Fruit fly (Drosophila melanogaster): ENCODE measurements around the gene CG33768.
"Not testable (repeated sequence)": the region's sequence is repeated elsewhere in the genome, so short reads cannot be mapped to it uniquely, and the experiment has no call there.

CG33768 gene

DNA sequence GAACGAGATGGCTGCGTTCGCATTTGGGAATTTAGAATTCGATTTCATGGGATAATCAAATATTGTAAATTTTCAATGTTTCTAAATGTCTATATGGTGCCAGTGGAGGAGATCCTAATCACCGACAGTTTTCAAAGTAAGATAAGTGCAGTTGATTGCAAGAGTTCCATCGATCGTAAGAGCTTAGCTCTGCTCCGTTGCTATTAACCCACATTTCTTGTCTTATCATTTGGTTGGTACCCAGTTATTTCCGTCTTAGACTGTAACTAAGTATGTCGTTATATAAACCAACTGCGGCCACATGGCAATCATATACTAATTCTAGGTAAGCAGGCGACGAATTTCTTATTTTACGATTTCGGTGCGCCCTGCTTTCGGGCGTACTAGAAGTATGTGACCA, 23.2 kb downstream of the CG33768 start:
- TF ChIP-seq noc (tag; optimal IDR thresholded peaks at IDR 0.05) = no peak

DNA sequence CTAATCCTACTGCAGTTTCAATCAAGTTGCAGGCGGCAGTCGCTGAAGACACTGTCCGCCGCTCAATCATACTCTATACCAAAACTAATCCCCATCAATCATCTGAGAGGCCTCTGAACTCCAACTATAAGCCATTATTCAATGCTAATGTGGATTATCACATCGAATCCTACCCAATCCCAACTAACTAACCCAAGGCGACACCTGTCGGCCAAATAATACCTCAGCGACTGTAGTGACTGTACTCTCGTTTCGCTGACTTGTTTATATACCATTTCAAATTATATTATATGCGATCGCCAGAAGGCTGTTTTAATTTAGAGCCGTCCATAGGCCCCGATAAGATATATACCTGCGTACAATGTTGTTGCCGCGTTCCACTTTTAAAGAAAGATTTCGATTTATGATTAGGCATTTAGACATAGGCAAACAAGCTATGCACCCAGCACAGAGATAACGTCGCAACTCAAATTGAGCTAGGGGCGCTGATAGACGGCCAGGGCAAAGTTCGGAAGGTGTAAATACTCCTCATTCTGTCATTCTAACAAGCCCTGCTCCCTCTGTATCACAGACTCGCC, 24.8 kb downstream of the CG33768 start:
- TF ChIP-seq noc (tag; optimal IDR thresholded peaks at IDR 0.05) = peak; percentile 25

DNA sequence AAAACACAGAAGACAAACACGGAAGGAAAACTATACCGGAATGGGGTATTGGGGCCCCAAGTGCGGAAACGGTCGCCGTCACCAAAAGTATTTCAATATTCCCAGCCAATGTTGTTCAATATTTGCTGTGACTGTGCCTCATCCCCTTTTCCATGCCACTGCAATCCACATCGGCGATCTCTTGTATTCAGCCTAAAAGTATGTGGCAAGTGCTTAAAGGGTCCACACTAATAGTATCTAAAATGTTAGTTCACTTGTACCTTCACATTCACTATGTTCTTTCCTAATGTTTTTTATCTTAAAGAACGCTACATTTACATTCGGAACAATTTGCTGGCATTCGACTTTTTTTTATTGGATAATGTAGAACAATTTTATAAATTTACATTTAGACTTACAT, 34.0 kb downstream of the CG33768 start:
- no peak for TF ChIP-seq noc (tag; optimal IDR thresholded peaks at IDR 0.05)

DNA sequence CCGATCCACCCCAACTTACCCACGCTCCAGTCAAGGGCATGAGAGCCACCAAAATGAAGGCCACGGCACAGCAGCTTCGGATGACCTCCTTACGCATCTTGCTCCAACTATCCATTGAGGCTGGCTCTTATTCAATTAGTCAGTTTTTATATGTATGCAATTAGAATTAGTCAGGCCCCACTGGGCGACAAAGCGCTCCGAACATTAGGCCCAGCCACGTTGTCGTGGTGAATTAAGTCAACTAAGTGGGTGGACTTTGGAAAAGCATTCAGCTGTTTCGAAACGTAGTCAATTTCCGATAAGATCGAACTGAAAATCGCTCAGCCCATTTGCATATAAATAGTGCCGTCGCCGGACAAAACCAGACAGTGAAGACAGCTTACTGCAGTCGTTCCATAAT, 40.0 kb downstream of the CG33768 start, which contains the start of the genes CG14455 and CG14456:
Gene CG14455, minus strand, starts transcription at position 101 of the 400 bp plus-strand sequence.
Gene CG14456, plus strand, starts transcription at position 236 of the 400 bp plus-strand sequence.
- TF ChIP-seq noc (tag; optimal IDR thresholded peaks at IDR 0.05) = no peak

DNA sequence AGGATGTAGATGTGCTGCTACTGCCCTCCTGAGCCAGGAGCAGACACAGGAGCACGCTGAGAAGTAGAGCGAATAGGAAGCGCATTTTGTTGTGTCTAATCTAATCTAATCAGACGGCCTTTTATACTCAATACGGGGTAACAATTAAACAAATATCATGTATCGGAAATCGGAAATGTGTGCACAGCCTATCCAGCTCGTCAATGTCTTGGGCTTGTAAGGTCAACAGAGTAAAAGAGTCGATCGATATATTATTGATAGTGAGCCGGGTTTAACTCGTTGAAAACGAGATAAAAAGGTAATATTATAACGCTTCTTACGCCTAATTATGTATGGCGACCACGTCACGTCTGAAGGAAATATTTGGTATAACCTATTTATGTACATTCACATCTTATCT, 45.5 kb downstream of the CG33768 start, which contains the start of gene CG14454:
Gene CG14454, minus strand, starts transcription at position 101 of the 400 bp plus-strand sequence.
- TF ChIP-seq noc (tag; optimal IDR thresholded peaks at IDR 0.05) = not testable (repeated sequence)

DNA sequence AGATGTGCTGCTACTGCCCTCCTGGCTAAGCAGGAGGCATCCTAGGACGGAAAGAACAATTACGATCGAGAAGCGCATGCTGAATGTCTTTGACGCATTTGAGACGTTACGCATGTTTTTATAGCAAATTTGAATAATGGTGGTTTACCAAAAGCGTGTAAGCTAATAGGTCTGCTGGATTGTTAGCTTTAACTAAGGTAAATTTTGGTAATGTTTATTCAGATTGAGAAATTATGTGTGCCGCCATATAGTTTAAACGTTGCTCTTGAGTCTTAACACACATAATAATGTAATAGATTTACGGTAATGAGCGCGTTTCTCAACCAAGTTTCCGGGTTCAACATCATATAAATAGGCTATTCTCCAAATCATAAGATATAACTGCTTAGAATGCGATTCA, 46.7 kb downstream of the CG33768 start, which contains the start of the genes CG12546 and CG14453:
Gene CG12546, minus strand, starts transcription at position 101 of the 400 bp plus-strand sequence.
Gene CG14453, plus strand, starts transcription at position 372 of the 400 bp plus-strand sequence.
- TF ChIP-seq noc (tag; optimal IDR thresholded peaks at IDR 0.05) = no peak

DNA sequence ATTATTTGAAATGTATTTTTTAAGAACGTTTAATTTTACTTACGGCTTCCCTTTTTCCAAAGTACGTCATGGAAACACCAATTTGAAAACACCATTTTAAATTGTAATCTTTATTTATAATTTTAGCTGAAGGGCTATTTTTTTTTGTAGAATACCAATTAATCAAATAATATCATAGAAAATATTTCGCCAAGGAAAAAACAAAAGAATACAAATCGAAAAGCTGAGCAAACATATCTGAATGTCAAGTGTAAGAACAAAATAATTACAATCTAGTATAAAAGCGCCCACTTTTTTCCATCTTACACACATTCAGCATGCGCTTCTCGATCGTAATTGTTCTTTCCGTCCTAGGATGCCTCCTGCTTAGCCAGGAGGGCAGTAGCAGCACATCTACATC, 48.7 kb downstream of the CG33768 start, which contains the start of gene CG14452:
Gene CG14452, plus strand, starts transcription at position 301 of the 400 bp plus-strand sequence.
- TF ChIP-seq noc (tag; optimal IDR thresholded peaks at IDR 0.05) = no peak

DNA sequence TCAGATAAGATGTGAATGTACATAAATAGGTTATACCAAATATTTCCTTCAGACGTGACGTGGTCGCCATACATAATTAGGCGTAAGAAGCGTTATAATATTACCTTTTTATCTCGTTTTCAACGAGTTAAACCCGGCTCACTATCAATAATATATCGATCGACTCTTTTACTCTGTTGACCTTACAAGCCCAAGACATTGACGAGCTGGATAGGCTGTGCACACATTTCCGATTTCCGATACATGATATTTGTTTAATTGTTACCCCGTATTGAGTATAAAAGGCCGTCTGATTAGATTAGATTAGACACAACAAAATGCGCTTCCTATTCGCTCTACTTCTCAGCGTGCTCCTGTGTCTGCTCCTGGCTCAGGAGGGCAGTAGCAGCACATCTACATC, 50.0 kb downstream of the CG33768 start, which contains the start of gene CG32453:
Gene CG32453, plus strand, starts transcription at position 301 of the 400 bp plus-strand sequence.
- not testable (repeated sequence) for TF ChIP-seq noc (tag; optimal IDR thresholded peaks at IDR 0.05)

All from whole organism, larva.